Worm (Caenorhabditis elegans): Measurements from ENCODE around the gene sdz-23.

DNA sequence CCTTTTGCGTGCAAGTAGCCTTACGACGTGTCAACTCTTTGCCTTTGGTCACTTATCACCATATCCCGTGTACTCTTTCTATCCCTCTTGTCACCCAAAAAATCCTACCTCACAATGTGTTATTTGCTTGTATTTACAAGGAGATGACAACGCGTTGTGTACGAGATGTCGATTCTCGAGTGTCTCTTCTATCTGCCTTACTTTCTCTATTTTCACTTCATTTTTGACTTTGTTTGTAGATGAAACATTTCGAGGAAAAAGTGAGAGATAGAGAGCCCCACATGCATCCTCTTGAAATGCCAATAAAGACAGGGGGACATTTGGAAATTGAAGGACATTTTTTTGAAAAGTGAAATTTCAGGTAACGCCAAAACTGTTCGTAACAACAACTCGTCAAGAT, 11.4 kb downstream of the sdz-23 start:
- TF ChIP-seq unc-62 (GFP tag; optimal IDR thresholded peaks at IDR 0.05): no peak
- TF ChIP-seq ccch-3 (GFP tag; optimal IDR thresholded peaks at IDR 0.05): no peak
- no peak for TF ChIP-seq dpl-1 (GFP tag; optimal IDR thresholded peaks at IDR 0.05)
- TF ChIP-seq mel-28 (tag; optimal IDR thresholded peaks at IDR 0.05; ENCODE audit: borderline replicate concordance): no peak
- no peak for TF ChIP-seq ama-1 (optimal IDR thresholded peaks at IDR 0.05)
- TF ChIP-seq ama-1 (GFP tag; optimal IDR thresholded peaks at IDR 0.05): no peak
- no peak for TF ChIP-seq cebp-1 (GFP tag; IDR thresholded peaks at IDR 0.05)
- no peak for TF ChIP-seq cebp-1 (tag; optimal IDR thresholded peaks at IDR 0.05)
- TF ChIP-seq Y53G8AR.9 (GFP tag; conservative IDR thresholded peaks at IDR 0.05): no peak
- no peak for TF ChIP-seq ztf-3 (GFP tag; optimal IDR thresholded peaks at IDR 0.05)
- TF ChIP-seq pbrm-1 (GFP tag; IDR thresholded peaks at IDR 0.05): no peak
- no peak for TF ChIP-seq pha-4 (tag; optimal IDR thresholded peaks at IDR 0.05)
- no peak for TF ChIP-seq attf-3 (GFP tag; conservative IDR thresholded peaks at IDR 0.05)
- TF ChIP-seq snpc-3.4 (tag; optimal IDR thresholded peaks at IDR 0.05): no peak
